Fruit fly (Drosophila melanogaster) whole organism, embryonic: Measurements from ENCODE around the gene CG42375.

Experiments
- ATbp ChIP-seq: fragments of 200-800 bp; sonication (Bioruptor generic); optimal IDR thresholded peaks from 2 replicates; lab custom pipeline; 2017; ENCODE audit warnings: missing biosample characterization, mild to moderate bottlenecking, missing genetic modification characterization, missing genetic modification reagents
- Abd-B ChIP-seq: fragments of 200-800 bp; sonication (Bioruptor generic); optimal IDR thresholded peaks from 2 replicates; lab custom pipeline; 2018; ENCODE audit warnings: missing biosample characterization, mild to moderate bottlenecking, missing genetic modification characterization, moderate library complexity
- Awh ChIP-seq: fragments of 200-800 bp; sonication (Bioruptor generic); IDR thresholded peaks from 2 replicates; pipeline ENCODE4, ENCODE4 v1.3.6; 2022; ENCODE audit warnings: missing biosample characterization, missing genetic modification characterization
- CG10274 ChIP-seq: fragments of 200-800 bp; sonication (Bioruptor generic); optimal IDR thresholded peaks from 3 replicates; lab custom pipeline; 2017; ENCODE audit warnings: missing biosample characterization, mild to moderate bottlenecking, missing genetic modification characterization
- CG10431 ChIP-seq: fragments of 200-800 bp; sonication (Bioruptor generic); optimal IDR thresholded peaks from 3 replicates; lab custom pipeline; 2018; ENCODE audit warnings: missing biosample characterization, mild to moderate bottlenecking, missing genetic modification characterization
- CG10979 ChIP-seq: fragments of 200-800 bp; sonication (Bioruptor generic); optimal IDR thresholded peaks from 2 replicates; lab custom pipeline; 2018; ENCODE audit warnings: missing biosample characterization, mild to moderate bottlenecking, missing genetic modification characterization, moderate library complexity
- CG11085 ChIP-seq: fragments of 200-800 bp; sonication (Bioruptor generic); IDR thresholded peaks from 2 replicates; pipeline ENCODE4 v1.3.6; 2022; ENCODE audit warnings: missing biosample characterization, missing genetic modification characterization
- CG11456 ChIP-seq: fragments of 200-800 bp; sonication (Bioruptor generic); IDR thresholded peaks from 3 replicates; pipeline ENCODE4 v1.3.6; 2022; ENCODE audit warnings: missing biosample characterization, missing genetic modification characterization
- CG11504 ChIP-seq: fragments of 200-800 bp; sonication (Bioruptor generic); optimal IDR thresholded peaks from 3 replicates; lab custom pipeline; 2019; ENCODE audit warnings: missing biosample characterization, mild to moderate bottlenecking, missing genetic modification characterization, moderate library complexity
- CG13123 ChIP-seq: fragments of 200-800 bp; sonication (Bioruptor generic); optimal IDR thresholded peaks from 2 replicates; lab custom pipeline; 2016; ENCODE audit warnings: missing biosample characterization, missing genetic modification characterization
- CG13624 ChIP-seq: fragments of 200-800 bp; sonication (Bioruptor generic); optimal IDR thresholded peaks from 2 replicates; lab custom pipeline; 2016; ENCODE audit warnings: missing biosample characterization, missing genetic modification characterization
- CG1602 ChIP-seq: fragments of 200-800 bp; sonication (Bioruptor generic); optimal IDR thresholded peaks from 3 replicates; lab custom pipeline; 2016; ENCODE audit warnings: missing biosample characterization, missing genetic modification characterization
- CG16813 ChIP-seq: fragments of 200-800 bp; sonication (Bioruptor generic); IDR thresholded peaks from 3 replicates; pipeline ENCODE4 v1.3.6; 2022; ENCODE audit warnings: missing biosample characterization, missing genetic modification characterization; ENCODE audit not compliant: partially characterized antibody
- CG16863 ChIP-seq: fragments of 200-800 bp; sonication (Bioruptor generic); optimal IDR thresholded peaks from 3 replicates; lab custom pipeline; 2016; ENCODE audit warnings: missing biosample characterization, missing genetic modification characterization
- CG18262 ChIP-seq: fragments of 200-800 bp; optimal IDR thresholded peaks from 3 replicates; lab custom pipeline; 2019; ENCODE audit warnings: missing biosample characterization, mild to moderate bottlenecking, missing genetic modification characterization, moderate library complexity
- CG31441 ChIP-seq: fragments of 200-800 bp; sonication (Bioruptor generic); IDR thresholded peaks from 2 replicates; pipeline ENCODE4 v1.3.6; 2022; ENCODE audit warnings: missing biosample characterization, missing genetic modification characterization
- CG3281 ChIP-seq: fragments of 200-800 bp; sonication (Bioruptor generic); optimal IDR thresholded peaks from 3 replicates; lab custom pipeline; 2017; ENCODE audit warnings: missing biosample characterization, mild to moderate bottlenecking, missing genetic modification characterization
- CG33213 ChIP-seq: fragments of 200-800 bp; sonication (Bioruptor generic); optimal IDR thresholded peaks from 3 replicates; lab custom pipeline; 2016; ENCODE audit warnings: missing biosample characterization, missing genetic modification characterization
- CG43689 ChIP-seq: fragments of 200-800 bp; sonication (Bioruptor generic); IDR thresholded peaks from 2 replicates; pipeline ENCODE4 v1.3.6; 2022; ENCODE audit warnings: missing biosample characterization, missing genetic modification characterization
- CG6254 ChIP-seq: fragments of 200-800 bp; sonication (Bioruptor generic); optimal IDR thresholded peaks from 3 replicates; lab custom pipeline; 2017; ENCODE audit warnings: mild to moderate bottlenecking, missing biosample characterization, missing genetic modification reagents, missing genetic modification characterization
- CG6654 ChIP-seq: fragments of 200-800 bp; sonication (Bioruptor generic); optimal IDR thresholded peaks from 2 replicates; lab custom pipeline; 2017; ENCODE audit warnings: missing biosample characterization, mild to moderate bottlenecking, missing genetic modification characterization
- CG9876 ChIP-seq: fragments of 200-800 bp; sonication (Bioruptor generic); optimal IDR thresholded peaks from 2 replicates; lab custom pipeline; 2016; ENCODE audit warnings: missing biosample characterization, missing genetic modification characterization
- D19A ChIP-seq: fragments of 200-800 bp; optimal IDR thresholded peaks from 3 replicates; lab custom pipeline; 2019; ENCODE audit warnings: missing biosample characterization, mild to moderate bottlenecking, missing genetic modification characterization, moderate library complexity
- H15 ChIP-seq: fragments of 200-800 bp; sonication (Bioruptor generic); IDR thresholded peaks from 3 replicates; pipeline ENCODE4 v1.3.6; 2022; ENCODE audit warnings: missing biosample characterization, missing genetic modification characterization
- HHEX ChIP-seq: fragments of 200-800 bp; sonication (Bioruptor generic); optimal IDR thresholded peaks from 3 replicates; lab custom pipeline; 2017; ENCODE audit warnings: missing biosample characterization, mild to moderate bottlenecking, missing genetic modification characterization, missing genetic modification reagents
- Hr39 ChIP-seq: fragments of >200 bp; optimal IDR thresholded peaks from 2 replicates; lab custom pipeline; 2017
- Scr ChIP-seq: fragments of 200-800 bp; sonication (Bioruptor generic); IDR thresholded peaks from 2 replicates; pipeline ENCODE4 v1.3.6; 2022; ENCODE audit warnings: missing biosample characterization, missing genetic modification characterization; ENCODE audit not compliant: partially characterized antibody
- Sox102F ChIP-seq: fragments of 200-800 bp; sonication (Bioruptor generic); optimal IDR thresholded peaks from 2 replicates; lab custom pipeline; 2018; ENCODE audit warnings: missing biosample characterization, mild to moderate bottlenecking, missing genetic modification characterization, moderate library complexity
- Spps ChIP-seq: fragments of 200-800 bp; sonication (Bioruptor generic); optimal IDR thresholded peaks from 2 replicates; lab custom pipeline; 2018; ENCODE audit warnings: missing biosample characterization, mild to moderate bottlenecking, missing genetic modification characterization
- bcd ChIP-seq: fragments of 200-800 bp; sonication (Bioruptor generic); optimal IDR thresholded peaks from 2 replicates; lab custom pipeline; 2017; ENCODE audit warnings: missing biosample characterization, mild to moderate bottlenecking, missing genetic modification characterization
- corto ChIP-seq: fragments of 200-800 bp; sonication (Bioruptor generic); optimal IDR thresholded peaks from 2 replicates; lab custom pipeline; 2016; ENCODE audit warnings: missing biosample characterization, mild to moderate bottlenecking, missing genetic modification characterization, moderate library complexity
- da ChIP-seq: fragments of 200-800 bp; sonication (Bioruptor generic); optimal IDR thresholded peaks from 2 replicates; lab custom pipeline; 2016; ENCODE audit warnings: missing biosample characterization, missing genetic modification characterization
- dm ChIP-seq: fragments of 200-800 bp; sonication (Bioruptor generic); optimal IDR thresholded peaks from 3 replicates; lab custom pipeline; 2016; ENCODE audit warnings: missing biosample characterization, missing genetic modification characterization
- gem ChIP-seq: fragments of 200-800 bp; sonication (Bioruptor generic); optimal IDR thresholded peaks from 2 replicates; lab custom pipeline; 2019; ENCODE audit warnings: missing biosample characterization, mild to moderate bottlenecking, missing genetic modification characterization, moderate library complexity
- kah ChIP-seq: fragments of 200-800 bp; sonication (Bioruptor generic); optimal IDR thresholded peaks from 2 replicates; lab custom pipeline; 2018; ENCODE audit warnings: missing biosample characterization, mild to moderate bottlenecking, missing genetic modification characterization
- lbe ChIP-seq: fragments of 200-800 bp; sonication (Bioruptor generic); optimal IDR thresholded peaks from 2 replicates; lab custom pipeline; 2016; ENCODE audit warnings: missing biosample characterization, mild to moderate bottlenecking, missing genetic modification characterization
- nerfin-1 ChIP-seq: fragments of 200-800 bp; sonication (Bioruptor generic); optimal IDR thresholded peaks from 3 replicates; lab custom pipeline; 2019; ENCODE audit warnings: missing biosample characterization, mild to moderate bottlenecking, missing genetic modification characterization, moderate library complexity
- org-1 ChIP-seq: fragments of 200-800 bp; sonication (Bioruptor generic); optimal IDR thresholded peaks from 2 replicates; lab custom pipeline; 2017; ENCODE audit warnings: missing biosample characterization, missing genetic modification characterization
- pfk ChIP-seq: fragments of 200-800 bp; sonication (Bioruptor generic); optimal IDR thresholded peaks from 2 replicates; lab custom pipeline; 2018; ENCODE audit warnings: missing biosample characterization, mild to moderate bottlenecking, missing genetic modification characterization, moderate library complexity
- pho ChIP-seq: fragments of 200-800 bp; sonication (Bioruptor generic); optimal IDR thresholded peaks from 2 replicates; lab custom pipeline; 2016; ENCODE audit warnings: missing biosample characterization, missing genetic modification characterization
- pita ChIP-seq: fragments of 200-800 bp; sonication (Bioruptor generic); optimal IDR thresholded peaks from 2 replicates; lab custom pipeline; 2017; ENCODE audit warnings: missing biosample characterization, mild to moderate bottlenecking, missing genetic modification characterization
- pum ChIP-seq: fragments of 200-800 bp; sonication (Bioruptor generic); optimal IDR thresholded peaks from 2 replicates; lab custom pipeline; 2016; ENCODE audit warnings: missing biosample characterization, missing genetic modification characterization
- row ChIP-seq: fragments of 200-800 bp; sonication (Bioruptor generic); IDR thresholded peaks from 3 replicates; pipeline ENCODE4 v1.3.6; 2022; ENCODE audit warnings: missing biosample characterization, missing genetic modification characterization
- sob ChIP-seq: fragments of 200-800 bp; sonication (Bioruptor generic); IDR thresholded peaks from 2 replicates; pipeline ENCODE4 v1.3.6; 2022; ENCODE audit warnings: missing biosample characterization, missing genetic modification characterization
- tgo ChIP-seq: fragments of 200-800 bp; sonication (Bioruptor generic); IDR thresholded peaks from 3 replicates; pipeline ENCODE4 v1.3.6; 2022; ENCODE audit warnings: missing biosample characterization, missing genetic modification characterization
- tio ChIP-seq: fragments of 200-800 bp; sonication (Bioruptor generic); optimal IDR thresholded peaks from 2 replicates; lab custom pipeline; 2017; ENCODE audit warnings: missing biosample characterization, missing genetic modification characterization, inconsistent platforms
- tna ChIP-seq: fragments of 200-800 bp; sonication (Bioruptor generic); IDR thresholded peaks from 2 replicates; pipeline ENCODE4 v1.3.6; 2022; ENCODE audit warnings: missing biosample characterization, missing genetic modification characterization; ENCODE audit not compliant: partially characterized antibody
- trem ChIP-seq: fragments of 200-800 bp; optimal IDR thresholded peaks from 3 replicates; lab custom pipeline; 2019; ENCODE audit warnings: missing biosample characterization, mild to moderate bottlenecking, missing genetic modification characterization, moderate library complexity
- vvl ChIP-seq: fragments of 200-800 bp; sonication (Bioruptor generic); IDR thresholded peaks from 2 replicates; pipeline ENCODE4 v1.3.6; 2022; ENCODE audit warnings: missing biosample characterization, missing genetic modification characterization

CG42375 gene

dm6 chr3R:13817480-13818305 lies 38.3 kb downstream of the CG42375 start (continued):
- no peak for TF ChIP-seq da (GFP tag; lab: Kevin White, UChicago)
- peak; percentile 44; the same call in 2 of the 3 replicates for TF ChIP-seq H15
- 0 out of 3 replicates have a peak, but pooled peaks have one; percentile 16 for TF ChIP-seq CG11456 (GFP tag; lab: Robert Waterston, UW)
- TF ChIP-seq kah (GFP tag; lab: Kevin White, UChicago) = peak; percentile 9
- TF ChIP-seq Spps (tag; lab: Kevin White, UChicago) = peak; percentile 17
- no peak for TF ChIP-seq pho (GFP tag; lab: Kevin White, UChicago)
- TF ChIP-seq vvl (GFP tag; lab: Robert Waterston, UW) = peak; percentile 65
- no peak for TF ChIP-seq lbe
- TF ChIP-seq org-1 = peak; percentile 62
- TF ChIP-seq CG1602 (GFP tag; lab: Kevin White, UChicago) = peak; percentile 29
- TF ChIP-seq CG33213 (GFP tag; lab: Kevin White, UChicago) = no peak
- TF ChIP-seq pum (GFP tag; lab: Kevin White, UChicago) = no peak
- peak; percentile 49 for TF ChIP-seq tio
- peak; percentile 72 for TF ChIP-seq CG31441 (GFP tag; lab: Robert Waterston, UW)
- TF ChIP-seq CG13624 = peak; percentile 16
- no peak for TF ChIP-seq corto (GFP tag; lab: Kevin White, UChicago)
- TF ChIP-seq D19A (tag; lab: Kevin White, UChicago) = peak; percentile 57
- TF ChIP-seq pita (GFP tag; lab: Kevin White, UChicago) = no peak
- peak; percentile 65; the same call in 2 of the 3 replicates for TF ChIP-seq tgo (GFP tag; lab: Robert Waterston, UW)
- peak; percentile 82 for TF ChIP-seq Sox102F
- peak; percentile 14; the same call in 1 of the 2 replicates for TF ChIP-seq Awh (GFP tag; lab: Robert Waterston, UW)
- TF ChIP-seq row = peak; percentile 58
- peak; percentile 85 for TF ChIP-seq gem (tag; lab: Kevin White, UChicago)
- no peak for TF ChIP-seq tna (GFP tag; lab: Robert Waterston, UW)
- TF ChIP-seq CG11504 (tag; lab: Kevin White, UChicago) = peak; percentile 82
- peak; percentile 42 for TF ChIP-seq CG6254 (GFP tag; lab: Kevin White, UChicago)
- TF ChIP-seq Abd-B (GFP tag; lab: Kevin White, UChicago) = peak; percentile 53
- TF ChIP-seq ATbp (GFP tag; lab: Kevin White, UChicago) = peak; percentile 79
- peak; percentile 86 for TF ChIP-seq CG18262
- peak; percentile 83 for TF ChIP-seq CG6654 (GFP tag; lab: Kevin White, UChicago)
- TF ChIP-seq CG9876 (GFP tag; lab: Kevin White, UChicago) = no peak
- peak; percentile 5; the same call in 1 of the 2 replicates for TF ChIP-seq sob (GFP tag; lab: Robert Waterston, UW)
- no peak for TF ChIP-seq Scr
- 0 out of 2 replicates have a peak, but pooled peaks have one; percentile 28 for TF ChIP-seq CG43689
- no peak for TF ChIP-seq CG11085 (GFP tag; lab: Robert Waterston, UW)
- TF ChIP-seq CG16863 (GFP tag; lab: Kevin White, UChicago) = no peak
- TF ChIP-seq CG10274 (GFP tag; lab: Kevin White, UChicago) = no peak
- peak; percentile 82 for TF ChIP-seq CG10979 (tag; lab: Kevin White, UChicago)
- no peak for TF ChIP-seq CG13123 (GFP tag; lab: Kevin White, UChicago)
- peak; percentile 37 for TF ChIP-seq trem
- peak; percentile 33 for TF ChIP-seq bcd (GFP tag; lab: Kevin White, UChicago)
- TF ChIP-seq Hr39 = no peak
- TF ChIP-seq CG3281 (GFP tag; lab: Kevin White, UChicago) = no peak
- TF ChIP-seq CG16813 = no peak
- TF ChIP-seq HHEX (GFP tag; lab: Kevin White, UChicago) = peak; percentile 11
- TF ChIP-seq nerfin-1 = peak; percentile 42
- no peak for TF ChIP-seq pfk
- TF ChIP-seq CG10431 (GFP tag; lab: Kevin White, UChicago) = peak; percentile 38
- no peak for TF ChIP-seq dm (GFP tag; lab: Kevin White, UChicago)
